Fruit fly (Drosophila melanogaster) whole organism, wandering third instar larva: ENCODE results near the gene glob3.

Experiments
- Abd-B ChIP-seq: fragments of >200 bp; optimal IDR thresholded peaks from 2 replicates; lab custom pipeline; 2017; ENCODE audit warnings: missing biosample characterization, missing genetic modification characterization
- CG32264 ChIP-seq: fragments of 200-800 bp; sonication (Bioruptor generic); optimal IDR thresholded peaks from 2 replicates; lab custom pipeline; 2016; ENCODE audit warnings: missing biosample characterization, missing genetic modification characterization
- CG9705 ChIP-seq: fragments of 200-800 bp; sonication (Bioruptor generic); optimal IDR thresholded peaks from 2 replicates; lab custom pipeline; 2018; ENCODE audit warnings: missing biosample characterization, mild to moderate bottlenecking, missing genetic modification characterization
- Dfd ChIP-seq: fragments of >200 bp; optimal IDR thresholded peaks from 2 replicates; lab custom pipeline; 2017; ENCODE audit warnings: missing biosample characterization, missing genetic modification characterization
- Dif ChIP-seq: fragments of 200-275, 200-300 bp; sonication (Bioruptor generic); optimal IDR thresholded peaks from 2 replicates; lab custom pipeline; 2018; ENCODE audit warnings: missing biosample characterization, missing genetic modification characterization; ENCODE audit not compliant: partially characterized antibody
- GATAd ChIP-seq: sonication (Bioruptor generic); optimal IDR thresholded peaks from 2 replicates; lab custom pipeline; 2016; ENCODE audit warnings: missing biosample characterization, missing genetic modification characterization
- Hnf4 ChIP-seq: fragments of 200-800 bp; sonication (Bioruptor generic); optimal IDR thresholded peaks from 2 replicates; lab custom pipeline; 2016; ENCODE audit warnings: missing biosample characterization, mild to moderate bottlenecking, missing genetic modification characterization
- Hr78 ChIP-seq: fragments of >200 bp; optimal IDR thresholded peaks from 2 replicates; lab custom pipeline; 2017; ENCODE audit warnings: missing biosample characterization, missing genetic modification characterization
- Hr83 ChIP-seq: fragments of 200-300 bp; sonication (Bioruptor generic); optimal IDR thresholded peaks from 2 replicates; lab custom pipeline; 2016; ENCODE audit warnings: missing biosample characterization, mild to moderate bottlenecking, missing genetic modification characterization, moderate library complexity; ENCODE audit not compliant: poor library complexity, severe bottlenecking
- Myc ChIP-seq: fragments of >200 bp; optimal IDR thresholded peaks from 2 replicates; lab custom pipeline; 2017
- N ChIP-seq: fragments of >200 bp; optimal IDR thresholded peaks from 2 replicates; lab custom pipeline; 2018; ENCODE audit warnings: missing biosample characterization, missing external identifiers, missing genetic modification characterization
- OdsH ChIP-seq: fragments of 200-800 bp; sonication (Bioruptor generic); optimal IDR thresholded peaks from 2 replicates; lab custom pipeline; 2016; ENCODE audit warnings: missing biosample characterization, mild to moderate bottlenecking, missing genetic modification characterization
- Rel ChIP-seq, 2 experiments: fragments of 200-800 bp; sonication (Bioruptor generic) in 1 of 2; optimal IDR thresholded peaks; 2 replicates in 1 of 2; 3 replicates in 1 of 2; lab custom pipeline; 2016 to 2019; ENCODE audit warnings: mild to moderate bottlenecking in 2 of 2, missing biosample characterization in 2 of 2, missing genetic modification characterization in 2 of 2, moderate library complexity in 1 of 2
- Vsx2 ChIP-seq: fragments of 200-300, 225-300 bp; sonication (Bioruptor generic); optimal IDR thresholded peaks from 2 replicates; lab custom pipeline; 2018; ENCODE audit warnings: missing biosample characterization, missing genetic modification characterization; ENCODE audit not compliant: partially characterized antibody
- brk ChIP-seq: fragments of 200-800 bp; sonication (Bioruptor generic); optimal IDR thresholded peaks from 2 replicates; lab custom pipeline; 2016; ENCODE audit warnings: missing biosample characterization, mild to moderate bottlenecking, missing genetic modification characterization
- dl ChIP-seq, 2 experiments: fragments of 175-275, 200-275 bp in 1 of 2; fragments of 200-275 bp in 1 of 2; sonication (Bioruptor generic); optimal IDR thresholded peaks; lab custom pipeline; 2018; ENCODE audit warnings: mild to moderate bottlenecking in 2 of 2, missing biosample characterization in 2 of 2, missing genetic modification characterization in 2 of 2, moderate library complexity in 2 of 2; ENCODE audit not compliant: partially characterized antibody in 2 of 2, insufficient read depth in 1 of 2
- dsf ChIP-seq: sonication (Bioruptor generic); optimal IDR thresholded peaks from 2 replicates; lab custom pipeline; 2016; ENCODE audit warnings: missing biosample characterization, missing genetic modification characterization, borderline replicate concordance
- ey ChIP-seq: fragments of 200-800 bp; sonication (Bioruptor generic); optimal IDR thresholded peaks from 2 replicates; lab custom pipeline; 2016; ENCODE audit warnings: missing biosample characterization, missing genetic modification characterization
- fru ChIP-seq: fragments of 200-800 bp; sonication (Bioruptor generic); optimal IDR thresholded peaks from 3 replicates; lab custom pipeline; 2016; ENCODE audit warnings: missing biosample characterization, mild to moderate bottlenecking, missing genetic modification characterization
- h ChIP-seq: fragments of 200-800 bp; sonication (Bioruptor generic); optimal IDR thresholded peaks from 3 replicates; lab custom pipeline; 2016; ENCODE audit warnings: missing biosample characterization, mild to moderate bottlenecking, missing genetic modification characterization
- lola ChIP-seq: fragments of >200 bp; optimal IDR thresholded peaks from 2 replicates; lab custom pipeline; 2017; ENCODE audit warnings: missing biosample characterization, missing genetic modification characterization
- pan ChIP-seq: fragments of >200 bp; optimal IDR thresholded peaks from 2 replicates; lab custom pipeline; 2017
- rgr ChIP-seq: fragments of 200-800 bp; sonication (Bioruptor generic); optimal IDR thresholded peaks from 3 replicates; lab custom pipeline; 2016; ENCODE audit warnings: missing biosample characterization, mild to moderate bottlenecking, missing genetic modification characterization
- tai ChIP-seq: sonication (Bioruptor generic); optimal IDR thresholded peaks from 2 replicates; lab custom pipeline; 2016; ENCODE audit warnings: missing biosample characterization, missing genetic modification characterization
- woc ChIP-seq: sonication (Bioruptor generic); optimal IDR thresholded peaks from 2 replicates; lab custom pipeline; 2016; ENCODE audit warnings: missing biosample characterization, mild to moderate bottlenecking, missing genetic modification characterization

The glob3 gene

dm6 chr3R:5836536-5836935, 6.7 kb downstream of the glob3 start:
- no peak for TF ChIP-seq Dif (GFP tag; lab: Kevin White, UChicago)
- TF ChIP-seq pan (lab: Kevin White, UChicago), result no peak
- no peak for TF ChIP-seq dl (GFP tag; optimal IDR thresholded peaks at IDR 0.05; lab: Kevin White, UChicago; ENCODE audit: insufficient read depth in 1 of 2, partially characterized antibody in 2 of 2)
- TF ChIP-seq Hr78 (GFP tag; lab: Kevin White, UChicago), result no peak
- TF ChIP-seq, all 38 proteins: peak for 0

- TF ChIP-seq GATAd (GFP tag; lab: Kevin White, UChicago), result no peak
- TF ChIP-seq Hr83 (GFP tag; lab: Kevin White, UChicago), result peak; percentile 42
- no peak for TF ChIP-seq Rel (GFP tag; optimal IDR thresholded peaks at IDR 0.05; lab: Kevin White, UChicago)
- TF ChIP-seq Rel (tag; optimal IDR thresholded peaks at IDR 0.05; lab: Kevin White, UChicago), result peak; percentile 72
Measured at dm6 chr3R:5838683-5839365, 9.0 kb downstream of the glob3 start.

dm6 chr3R:5840870-5841269, 11.0 kb downstream of the glob3 start, which contains the start of gene CG1213:
Gene CG1213 (plus strand): TSS chr3R:5841170.
- TF ChIP-seq Vsx2 (GFP tag; lab: Kevin White, UChicago) (no peak), Hr83 (GFP tag; lab: Kevin White, UChicago) (no peak), Dfd (GFP tag; lab: Kevin White, UChicago) (no peak), OdsH (GFP tag; lab: Kevin White, UChicago) (no peak), pan (lab: Kevin White, UChicago) (no peak), CG9705 (no peak), brk (GFP tag; lab: Kevin White, UChicago) (no peak), Dif (GFP tag; lab: Kevin White, UChicago) (no peak), dl (GFP tag; optimal IDR thresholded peaks at IDR 0.05; lab: Kevin White, UChicago; ENCODE audit: insufficient read depth in 1 of 2, partially characterized antibody in 2 of 2) (no peak)
- TF ChIP-seq, all 38 proteins: peak for 0

dm6 chr3R:5841290-5841689, 11.4 kb downstream of the glob3 start:
- TF ChIP-seq ey (GFP tag; lab: Kevin White, UChicago) (no peak), dsf (GFP tag; lab: Kevin White, UChicago) (no peak), dl (GFP tag; optimal IDR thresholded peaks at IDR 0.05; lab: Kevin White, UChicago; ENCODE audit: insufficient read depth in 1 of 2, partially characterized antibody in 2 of 2) (no peak), tai (GFP tag; lab: Kevin White, UChicago) (no peak), h (GFP tag; lab: Kevin White, UChicago) (peak; percentile 6), OdsH (GFP tag; lab: Kevin White, UChicago) (no peak), N (GFP tag; lab: Kevin White, UChicago) (no peak), Vsx2 (GFP tag; lab: Kevin White, UChicago) (no peak)

dm6 chr3R:5843516-5843915, 13.7 kb downstream of the glob3 start:
- TF ChIP-seq Hnf4 (GFP tag; lab: Kevin White, UChicago), result no peak
- no peak for TF ChIP-seq tai (GFP tag; lab: Kevin White, UChicago)
- no peak for TF ChIP-seq OdsH (GFP tag; lab: Kevin White, UChicago)
- no peak for TF ChIP-seq CG32264 (GFP tag; lab: Kevin White, UChicago)
- no peak for TF ChIP-seq Myc
- no peak for TF ChIP-seq Abd-B (GFP tag; lab: Kevin White, UChicago)
- TF ChIP-seq fru, result no peak
- no peak for TF ChIP-seq lola (GFP tag; lab: Kevin White, UChicago)
- TF ChIP-seq woc (GFP tag; lab: Kevin White, UChicago), result no peak
- no peak for TF ChIP-seq ey (GFP tag; lab: Kevin White, UChicago)

- TF ChIP-seq Myc (peak; percentile 14), rgr (GFP tag; lab: Kevin White, UChicago) (no peak)
Measured at dm6 chr3R:5846570-5847270, 16.9 kb downstream of the glob3 start, which contains the start of gene CG14676. Gene CG14676 (plus strand): TSS chr3R:5847220.
